Worm (Caenorhabditis elegans) whole organism, L4 larva: ENCODE results near the gene ZK721.4.
A peak's percentile ranks its signal among the peaks of the same experiment; 100 is the strongest.

ENCODE experiments used
- F10B5.3 ChIP-seq: sonication (generic microtip); optimal IDR thresholded peaks from 2 replicates; lab custom pipeline; 2016; ENCODE audit warnings: mild to moderate bottlenecking, missing genetic modification characterization, missing compliant biosample characterization
- F26F4.8 ChIP-seq: fragments of 200-800 bp; sonication (Bioruptor generic); conservative IDR thresholded peaks from 2 replicates; pipeline ENCODE4 v1.3.6; 2022; ENCODE audit warnings: missing genetic modification characterization, missing compliant biosample characterization
- F44E2.7 ChIP-seq: fragments of 200-800 bp; sonication (Bioruptor generic); IDR thresholded peaks from 2 replicates; pipeline ENCODE4 v2.1.2; 2022; ENCODE audit warnings: missing genetic modification characterization, missing compliant biosample characterization
- R02D3.7 ChIP-seq: fragments of 150-350 bp; sonication (generic microtip); optimal IDR thresholded peaks from 3 replicates; lab custom pipeline; 2014; ENCODE audit warnings: missing biosample characterization, missing genetic modification characterization
- T20F7.1 ChIP-seq: fragments of 200-800 bp; sonication (Bioruptor generic); optimal IDR thresholded peaks from 2 replicates; lab custom pipeline; 2018; ENCODE audit warnings: mild to moderate bottlenecking, missing genetic modification characterization, missing compliant biosample characterization
- T26A8.4 ChIP-seq: fragments of 200-800 bp; sonication (Bioruptor generic); IDR thresholded peaks from 2 replicates; pipeline ENCODE4 v1.3.6; 2022; ENCODE audit warnings: missing genetic modification characterization, missing compliant biosample characterization
- Y105C5A.15 ChIP-seq: fragments of 200-800 bp; sonication (Bioruptor generic); IDR thresholded peaks from 2 replicates; pipeline ENCODE4 v1.3.6; 2022; ENCODE audit warnings: missing genetic modification characterization, missing compliant biosample characterization
- Y48G9A.11 ChIP-seq: fragments of 200-800 bp; sonication (Bioruptor generic); IDR thresholded peaks from 2 replicates; pipeline ENCODE4 v1.3.6; 2022; ENCODE audit warnings: missing genetic modification reagents, missing genetic modification characterization, missing compliant biosample characterization
- ZK546.5 ChIP-seq, 2 experiments: sonication (generic microtip); optimal IDR thresholded peaks; 2 replicates each; lab custom pipeline; 2017; ENCODE audit warnings: missing biosample characterization in 2 of 2, missing genetic modification characterization in 2 of 2
- aha-1 ChIP-seq: fragments of 150-350 bp; peaks from one replicate; lab custom pipeline; 2014; ENCODE audit warnings: missing biosample characterization, missing genetic modification characterization
- ama-1 ChIP-seq: fragments of 150-350 bp; optimal IDR thresholded peaks from 2 replicates; lab custom pipeline; 2014; ENCODE audit warnings: inconsistent platforms, mixed read lengths
- arid-1 ChIP-seq: fragments of 200-800 bp; sonication (Bioruptor generic); conservative IDR thresholded peaks from 2 replicates; pipeline ENCODE4 v1.3.6; 2022; ENCODE audit warnings: missing genetic modification reagents, missing genetic modification characterization, missing compliant biosample characterization
- ceh-28 ChIP-seq: fragments of 150-350 bp; optimal IDR thresholded peaks from 2 replicates; lab custom pipeline; 2014; ENCODE audit warnings: missing biosample characterization, missing genetic modification reagents, missing genetic modification characterization
- ceh-44 ChIP-seq: fragments of 200-800 bp; sonication (Bioruptor generic); IDR thresholded peaks from 2 replicates; pipeline ENCODE4 v1.3.6; 2022; ENCODE audit warnings: missing genetic modification reagents, missing genetic modification characterization, missing compliant biosample characterization
- daf-16 ChIP-seq, 3 experiments: sonication (generic microtip); optimal IDR thresholded peaks; 2 replicates each; lab custom pipeline; 2016 to 2017; ENCODE audit warnings: missing genetic modification characterization in 3 of 3, missing genetic modification reagents in 3 of 3, mild to moderate bottlenecking in 2 of 3, missing compliant biosample characterization in 2 of 3, missing biosample characterization in 1 of 3, moderate library complexity in 1 of 3
- daf-8 ChIP-seq: fragments of 200-800 bp; sonication (Bioruptor generic); IDR thresholded peaks from 2 replicates; pipeline ENCODE4 v1.3.6; 2022; ENCODE audit warnings: missing genetic modification characterization, missing compliant biosample characterization
- dmd-6 ChIP-seq: fragments of 200-800 bp; sonication (Bioruptor generic); IDR thresholded peaks from 2 replicates; pipeline ENCODE4 v1.3.6; 2022; ENCODE audit warnings: missing genetic modification reagents, missing genetic modification characterization, missing compliant biosample characterization
- dmd-9 ChIP-seq: fragments of 200-800 bp; sonication (Bioruptor generic); IDR thresholded peaks from 2 replicates; pipeline ENCODE4 v1.3.6; 2022; ENCODE audit warnings: missing genetic modification reagents, missing genetic modification characterization, missing compliant biosample characterization
- dve-1 ChIP-seq: sonication (generic microtip); optimal IDR thresholded peaks from 2 replicates; lab custom pipeline; 2017; ENCODE audit warnings: antibody characterized with exemption, mild to moderate bottlenecking, missing genetic modification characterization, missing compliant biosample characterization; ENCODE audit not compliant: insufficient read depth
- fkh-10 ChIP-seq: fragments of 150-350 bp; optimal IDR thresholded peaks from 2 replicates; lab custom pipeline; 2014; ENCODE audit warnings: missing biosample characterization, missing genetic modification reagents, missing genetic modification characterization
- fos-1 ChIP-seq: fragments of 150-350 bp; optimal IDR thresholded peaks from 2 replicates; lab custom pipeline; 2014; ENCODE audit warnings: missing biosample characterization, missing genetic modification characterization
- gei-8 ChIP-seq: fragments of 200-800 bp; sonication (Bioruptor generic); optimal IDR thresholded peaks from 2 replicates; lab custom pipeline; 2018; ENCODE audit warnings: mild to moderate bottlenecking, missing genetic modification characterization, missing compliant biosample characterization
- hlh-11 ChIP-seq: fragments of 200-800 bp; sonication (Bioruptor generic); optimal IDR thresholded peaks from 2 replicates; lab custom pipeline; 2018; ENCODE audit warnings: mild to moderate bottlenecking, missing genetic modification characterization, missing compliant biosample characterization
- jun-1 ChIP-seq: fragments of 150-350 bp; optimal IDR thresholded peaks from 2 replicates; lab custom pipeline; 2014; ENCODE audit warnings: missing biosample characterization, missing genetic modification reagents, missing genetic modification characterization
- lim-7 ChIP-seq: fragments of 200-800 bp; sonication (Bioruptor generic); IDR thresholded peaks from 2 replicates; pipeline ENCODE4 v1.3.6; 2022; ENCODE audit warnings: missing genetic modification characterization, missing compliant biosample characterization
- lin-39 ChIP-seq: fragments of 150-350 bp; optimal IDR thresholded peaks from 2 replicates; lab custom pipeline; 2014; ENCODE audit warnings: missing biosample characterization, missing genetic modification reagents, missing genetic modification characterization
- madf-5 ChIP-seq, 2 experiments: fragments of 200-800 bp; sonication (Bioruptor generic); IDR thresholded peaks; 2 replicates each; pipeline ENCODE4 v1.3.6; 2022; ENCODE audit warnings: missing compliant biosample characterization in 2 of 2, missing genetic modification characterization in 2 of 2
- madf-9 ChIP-seq: fragments of 200-800 bp; sonication (Bioruptor generic); conservative IDR thresholded peaks from 2 replicates; pipeline ENCODE4 v1.3.6; 2022; ENCODE audit warnings: missing genetic modification reagents, missing genetic modification characterization, missing compliant biosample characterization
- mep-1 ChIP-seq: fragments of 150-350 bp; sonication (generic microtip); optimal IDR thresholded peaks from 3 replicates; lab custom pipeline; 2014; ENCODE audit warnings: missing biosample characterization, missing genetic modification characterization
- mes-2 ChIP-seq: sonication (generic microtip); optimal IDR thresholded peaks from 2 replicates; lab custom pipeline; 2016; ENCODE audit warnings: missing genotype, mild to moderate bottlenecking, missing genetic modification characterization, missing compliant biosample characterization; ENCODE audit not compliant: poor library complexity, severe bottlenecking
- mxl-2 ChIP-seq: fragments of 200-800 bp; sonication (Bioruptor generic); conservative IDR thresholded peaks from 2 replicates; pipeline ENCODE4 v1.3.6; 2022; ENCODE audit warnings: missing genetic modification reagents, missing genetic modification characterization, missing compliant biosample characterization
- mxl-3 ChIP-seq: fragments of 200-800 bp; sonication (Bioruptor generic); optimal IDR thresholded peaks from 2 replicates; lab custom pipeline; 2018; ENCODE audit warnings: mild to moderate bottlenecking, missing genetic modification characterization, missing compliant biosample characterization
- nhr-111 ChIP-seq: fragments of 200-800 bp; sonication (Bioruptor generic); optimal IDR thresholded peaks from 2 replicates; lab custom pipeline; 2018; ENCODE audit warnings: mild to moderate bottlenecking, missing genetic modification characterization, missing compliant biosample characterization
- nhr-25 ChIP-seq: sonication (generic microtip); optimal IDR thresholded peaks from 2 replicates; lab custom pipeline; 2017; ENCODE audit warnings: missing genetic modification characterization, mild to moderate bottlenecking, missing compliant biosample characterization, antibody characterized with exemption, moderate library complexity, borderline replicate concordance; ENCODE audit not compliant: insufficient read depth
- nhr-28 ChIP-seq: fragments of 150-350 bp; optimal IDR thresholded peaks from 2 replicates; lab custom pipeline; 2014; ENCODE audit warnings: missing biosample characterization, missing genetic modification characterization
- nhr-48 ChIP-seq: sonication (generic microtip); optimal IDR thresholded peaks from 2 replicates; lab custom pipeline; 2016; ENCODE audit warnings: mild to moderate bottlenecking, missing genetic modification characterization, missing compliant biosample characterization
- nhr-6 ChIP-seq: fragments of 150-350 bp; optimal IDR thresholded peaks from 2 replicates; lab custom pipeline; 2014; ENCODE audit warnings: missing biosample characterization, missing genetic modification characterization
- nhr-77 ChIP-seq: fragments of 150-350 bp; optimal IDR thresholded peaks from 2 replicates; lab custom pipeline; 2014; ENCODE audit warnings: missing biosample characterization, missing genetic modification characterization
- php-3 ChIP-seq: fragments of 200-800 bp; sonication (Bioruptor generic); IDR thresholded peaks from 2 replicates; pipeline ENCODE4 v1.3.6; 2022; ENCODE audit warnings: missing genetic modification reagents, missing genetic modification characterization, missing compliant biosample characterization
- pqm-1 ChIP-seq: sonication (generic microtip); optimal IDR thresholded peaks from 2 replicates; lab custom pipeline; 2017; ENCODE audit warnings: missing biosample characterization, missing genetic modification characterization
- rbr-2 ChIP-seq: sonication (generic microtip); optimal IDR thresholded peaks from 2 replicates; lab custom pipeline; 2016; ENCODE audit warnings: missing genotype, missing genetic modification characterization, missing compliant biosample characterization
- saeg-2 ChIP-seq: fragments of 200-800 bp; sonication (Bioruptor generic); IDR thresholded peaks from 2 replicates; pipeline ENCODE4 v1.3.6; 2022; ENCODE audit warnings: missing genetic modification reagents, missing genetic modification characterization, missing compliant biosample characterization
- set-16 ChIP-seq: fragments of 200-800 bp; sonication (Bioruptor generic); IDR thresholded peaks from 2 replicates; pipeline ENCODE4 v1.3.6; 2022; ENCODE audit warnings: missing genetic modification reagents, missing genetic modification characterization, missing compliant biosample characterization
- skn-1 ChIP-seq: fragments of 150-350 bp; optimal IDR thresholded peaks from 2 replicates; lab custom pipeline; 2014; ENCODE audit warnings: missing biosample characterization, missing genetic modification characterization
- tra-1 ChIP-seq: fragments of 200-800 bp; sonication (Bioruptor generic); IDR thresholded peaks from 2 replicates; pipeline ENCODE4 v1.3.6; 2022; ENCODE audit warnings: missing genetic modification reagents, missing genetic modification characterization, missing compliant biosample characterization
- unc-39 ChIP-seq: sonication (generic microtip); optimal IDR thresholded peaks from 2 replicates; lab custom pipeline; 2017; ENCODE audit warnings: missing biosample characterization, missing genetic modification characterization
- vab-7 ChIP-seq: fragments of 200-800 bp; sonication (Bioruptor generic); IDR thresholded peaks from 2 replicates; pipeline ENCODE4 v1.3.6; 2022; ENCODE audit warnings: missing genetic modification reagents, missing genetic modification characterization, missing compliant biosample characterization
- zag-1 ChIP-seq: fragments of 150-350 bp; optimal IDR thresholded peaks from 2 replicates; lab custom pipeline; 2014; ENCODE audit warnings: missing biosample characterization, missing genetic modification characterization
- zip-11 ChIP-seq: fragments of 200-800 bp; sonication (Bioruptor generic); IDR thresholded peaks from 2 replicates; pipeline ENCODE4 v1.3.6; 2022; ENCODE audit warnings: missing genetic modification characterization, missing compliant biosample characterization
- zip-2 ChIP-seq: fragments of 150-350 bp; optimal IDR thresholded peaks from 2 replicates; lab custom pipeline; 2014; ENCODE audit warnings: missing biosample characterization, missing genetic modification characterization
- ztf-11 ChIP-seq: fragments of 150-350 bp; optimal IDR thresholded peaks from 2 replicates; lab custom pipeline; 2014; ENCODE audit warnings: missing biosample characterization, missing genetic modification characterization
- ztf-7 ChIP-seq: fragments of 150-350 bp; optimal IDR thresholded peaks from 2 replicates; lab custom pipeline; 2014; ENCODE audit warnings: missing biosample characterization, missing genetic modification characterization

Gene ZK721.4

DNA sequence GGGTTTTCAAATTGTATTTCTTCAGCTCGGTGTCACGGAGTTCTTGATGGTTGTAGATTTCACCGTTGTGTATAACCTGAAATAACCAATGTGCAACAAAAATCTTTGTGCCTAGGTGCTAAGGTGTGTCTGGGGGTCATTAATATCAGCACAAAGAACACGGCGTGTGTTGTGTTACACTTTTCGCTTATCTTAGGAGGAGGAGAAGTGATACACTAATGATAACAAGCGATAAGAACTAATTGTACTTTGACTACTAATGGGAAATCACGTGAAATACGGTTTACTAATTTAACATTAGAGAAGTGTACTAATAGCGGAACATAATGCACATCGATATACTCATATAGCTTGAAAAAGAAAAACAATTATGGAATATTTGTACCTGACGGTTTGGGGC lies 28.4 kb upstream of the ZK721.4 start (continued):
- TF ChIP-seq ZK546.5 (tag; optimal IDR thresholded peaks at IDR 0.05; lab: Kevin White, UChicago) (no peak), daf-16 (GFP tag; optimal IDR thresholded peaks at IDR 0.05; lab: Kevin White, UChicago) (no peak), daf-16 (tag; optimal IDR thresholded peaks at IDR 0.05; lab: Kevin White, UChicago) (peak; percentile 73), nhr-6 (peak; percentile 24), madf-5 (GFP tag; IDR thresholded peaks at IDR 0.05; lab: Robert Waterston, UW) (no peak), nhr-77 (peak; percentile 28), mxl-2 (GFP tag; lab: Robert Waterston, UW) (0 out of 2 replicates have a peak, but pooled peaks have one; percentile 32), T20F7.1 (peak; percentile 31), hlh-11 (tag; lab: Kevin White, UChicago) (peak; percentile 80), dmd-6 (GFP tag; lab: Robert Waterston, UW) (peak; percentile 90), rbr-2 (tag; lab: Kevin White, UChicago) (no peak), tra-1 (GFP tag; lab: Robert Waterston, UW) (peak; percentile 58), mes-2 (tag; lab: Kevin White, UChicago) (peak; percentile 22), nhr-28 (tag; lab: Kevin White, UChicago) (peak; percentile 95), nhr-48 (peak; percentile 55), gei-8 (GFP tag; lab: Kevin White, UChicago) (peak; percentile 17)

DNA sequence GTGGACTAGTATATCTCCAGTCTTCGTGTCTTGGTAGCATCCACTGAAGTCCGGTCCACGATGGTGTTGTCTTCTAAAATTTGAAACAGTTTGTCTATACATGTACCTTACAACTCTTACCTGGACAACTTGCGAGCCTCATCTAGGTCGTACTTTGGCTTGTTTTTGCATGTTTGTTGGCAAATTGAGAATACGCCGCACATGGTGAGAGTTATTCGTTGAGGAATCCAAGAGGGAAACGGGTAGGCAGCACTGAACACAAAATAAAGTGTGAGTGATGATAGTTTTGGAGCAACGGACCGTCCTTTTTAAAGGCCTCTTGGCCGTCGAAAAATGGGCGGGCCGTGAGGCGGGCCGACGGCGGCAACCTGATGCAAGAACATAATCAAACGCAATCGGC lies 28.0 kb upstream of the ZK721.4 start, which contains the start of gene asns-2:
Gene asns-2, minus strand, starts transcription at position 282 of the 400 bp plus-strand sequence.
- TF ChIP-seq F44E2.7 = no peak
- no peak for TF ChIP-seq fkh-10
- no peak for TF ChIP-seq fos-1
- peak; percentile 51 for TF ChIP-seq ama-1 (lab: Kevin White, UChicago)
- peak; percentile 31; the same call in 1 of the 2 replicates for TF ChIP-seq php-3
- no peak for TF ChIP-seq ztf-11 (tag; lab: Kevin White, UChicago)
- no peak for TF ChIP-seq mep-1
- TF ChIP-seq zag-1 (tag; lab: Kevin White, UChicago) = no peak
- no peak for TF ChIP-seq daf-8 (GFP tag; lab: Robert Waterston, UW)
- no peak for TF ChIP-seq Y48G9A.11 (GFP tag; lab: Robert Waterston, UW)
- TF ChIP-seq madf-9 (GFP tag; lab: Robert Waterston, UW) = no peak
- no peak for TF ChIP-seq pqm-1 (tag; lab: Kevin White, UChicago)
- no peak for TF ChIP-seq R02D3.7
- peak; percentile 59 for TF ChIP-seq set-16 (GFP tag; lab: Robert Waterston, UW)
- no peak for TF ChIP-seq T26A8.4
- TF ChIP-seq lim-7 (GFP tag; lab: Robert Waterston, UW) = no peak
- TF ChIP-seq Y105C5A.15 = no peak
- no peak for TF ChIP-seq vab-7
- TF ChIP-seq jun-1 (tag; lab: Kevin White, UChicago) = no peak
- TF ChIP-seq nhr-111 (GFP tag; lab: Kevin White, UChicago) = no peak
- no peak for TF ChIP-seq tra-1 (GFP tag; lab: Robert Waterston, UW)
- no peak for TF ChIP-seq skn-1
- no peak for TF ChIP-seq dmd-9

DNA sequence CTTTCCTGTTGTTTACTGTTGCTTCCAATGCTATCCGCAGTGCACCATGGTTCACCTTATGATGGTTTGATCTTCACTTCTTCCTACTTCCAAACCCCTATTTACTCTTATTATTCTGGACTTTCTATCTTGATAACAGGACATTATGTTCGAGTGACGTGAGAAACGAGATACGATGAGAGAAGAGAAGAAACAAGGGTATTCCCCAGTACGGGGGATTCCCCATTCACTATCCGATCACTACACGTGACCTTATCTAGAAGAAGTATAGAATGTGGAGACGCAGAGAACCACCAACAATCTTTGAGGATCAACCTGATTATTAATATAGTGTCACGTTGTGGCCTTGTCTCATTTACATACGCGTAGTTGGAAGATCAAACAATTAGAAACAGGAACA lies 26.1 kb upstream of the ZK721.4 start:
- TF ChIP-seq ztf-7 (tag; lab: Kevin White, UChicago) = no peak
- TF ChIP-seq zip-2 = no peak
- no peak for TF ChIP-seq ceh-44
- TF ChIP-seq zag-1 (tag; lab: Kevin White, UChicago) = no peak
- no peak for TF ChIP-seq saeg-2 (GFP tag; lab: Robert Waterston, UW)
- no peak for TF ChIP-seq aha-1 (tag; lab: Kevin White, UChicago)
- peak; percentile 54 for TF ChIP-seq dve-1 (tag; lab: Kevin White, UChicago)
- no peak for TF ChIP-seq lin-39 (tag; lab: Kevin White, UChicago)
- TF ChIP-seq mxl-3 (GFP tag; lab: Kevin White, UChicago) = peak; percentile 49
- TF ChIP-seq arid-1 (GFP tag; lab: Robert Waterston, UW) = no peak
- no peak for TF ChIP-seq ceh-28 (tag; lab: Kevin White, UChicago)
- no peak for TF ChIP-seq zip-11 (GFP tag; lab: Robert Waterston, UW)
- no peak for TF ChIP-seq F26F4.8 (GFP tag; lab: Robert Waterston, UW)
- TF ChIP-seq F10B5.3 (tag; lab: Kevin White, UChicago) = no peak
- no peak for TF ChIP-seq daf-16 (GFP tag; optimal IDR thresholded peaks at IDR 0.05; lab: Kevin White, UChicago)
- peak; percentile 42 for TF ChIP-seq daf-16 (tag; optimal IDR thresholded peaks at IDR 0.05; lab: Kevin White, UChicago)
- TF ChIP-seq nhr-25 (tag; lab: Kevin White, UChicago) = no peak
- no peak for TF ChIP-seq unc-39 (tag; lab: Kevin White, UChicago)
